Fruit fly (Drosophila melanogaster): ENCODE results near the gene Mau2.

DNA sequence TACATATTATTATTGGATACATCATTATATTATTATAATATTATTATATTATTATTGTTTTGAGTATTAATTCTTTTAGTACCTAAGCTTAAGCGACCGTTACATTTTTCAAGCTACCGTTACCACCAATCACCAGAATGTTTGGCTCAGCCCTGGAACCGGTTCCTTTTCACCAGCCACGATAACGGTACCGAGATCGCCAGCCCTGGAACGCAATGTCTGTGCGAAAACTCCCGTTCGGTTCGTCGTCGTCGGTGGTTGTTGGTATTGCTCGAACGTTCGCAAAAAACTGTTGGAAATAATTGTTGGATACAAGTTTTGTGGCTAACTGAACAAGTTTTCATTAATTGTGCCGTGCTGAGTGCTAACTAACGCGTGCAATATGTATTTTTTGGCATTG is 40.7 kb downstream of the Mau2 start, which contains the start of gene CG42404:
- TF ChIP-seq CTCF (optimal IDR thresholded peaks at IDR 0.05) (peak in 1 of 2 experiments; percentile 11), CG8478 (optimal IDR thresholded peaks at IDR 0.05) (no peak)

Measured in S2 (cell line).